Fruit fly (Drosophila melanogaster): Measurements from ENCODE around the gene CG2656.
A peak's percentile ranks its signal among the peaks of the same experiment; 100 is the strongest.

Gene CG2656

DNA sequence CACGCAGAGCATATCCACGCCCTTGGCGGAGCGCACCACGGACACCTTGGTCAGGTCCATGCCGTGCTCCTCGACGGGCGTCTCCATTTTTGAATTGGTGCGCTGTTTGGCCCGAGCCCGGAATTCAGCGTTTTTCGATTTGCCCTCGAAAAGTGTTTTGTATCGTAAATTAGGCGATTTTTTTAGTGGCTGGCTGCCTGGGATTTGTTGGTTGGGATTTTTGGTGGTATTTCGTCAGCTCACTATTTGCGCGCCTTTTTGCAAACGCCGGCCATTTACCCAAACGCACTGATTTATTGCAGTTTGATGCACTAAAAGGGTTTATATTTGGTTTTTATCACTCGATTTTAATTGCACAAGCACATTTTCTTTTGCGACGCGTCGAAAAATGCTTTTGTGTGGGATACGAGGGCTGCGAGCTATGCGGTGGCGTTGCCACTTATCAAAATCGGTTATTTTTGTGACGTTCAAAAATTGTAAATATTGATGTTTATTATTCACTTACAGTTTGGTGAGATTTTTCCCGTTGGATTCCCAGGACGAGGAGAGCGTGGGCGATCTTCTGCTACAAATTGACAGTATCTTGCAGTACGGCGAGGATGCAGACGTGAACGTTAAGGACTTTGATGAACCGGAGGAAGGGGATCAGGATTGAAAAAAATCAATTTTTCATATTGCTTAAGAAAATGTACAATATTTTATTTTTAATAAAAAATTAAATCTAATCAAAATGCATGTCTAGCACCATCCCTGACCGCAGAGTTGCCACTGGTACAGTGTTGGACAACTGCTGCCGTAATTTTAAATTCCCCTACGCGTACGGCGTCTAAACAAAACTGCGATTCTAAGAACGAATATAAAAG lies 6.3 kb downstream of the CG2656 start, which contains the start of the genes gfzf and Sas-4 (continued):
- no peak for TF ChIP-seq dan (GFP tag; IDR thresholded peaks at IDR 0.05)
- no peak for TF ChIP-seq salm (tag; optimal IDR thresholded peaks at IDR 0.05)
- TF ChIP-seq CG1529 (GFP tag; optimal IDR thresholded peaks at IDR 0.05), result no peak
- 0 out of 2 replicates have a peak, but pooled peaks have one; percentile 32 for TF ChIP-seq Dref (GFP tag; IDR thresholded peaks at IDR 0.05)
- peak; percentile 58 for TF ChIP-seq seq (GFP tag; IDR thresholded peaks at IDR 0.05)
- peak; percentile 23 for TF ChIP-seq CG8388 (GFP tag; optimal IDR thresholded peaks at IDR 0.05)
- no peak for TF ChIP-seq dati (GFP tag; IDR thresholded peaks at IDR 0.05)
- no peak; the same call in 1 of the 2 replicates for TF ChIP-seq E2f1 (GFP tag; IDR thresholded peaks at IDR 0.05)
- TF ChIP-seq Gsc (GFP tag; IDR thresholded peaks at IDR 0.05), result no peak; the same call in 1 of the 2 replicates
- no peak for TF ChIP-seq CG2199 (GFP tag; IDR thresholded peaks at IDR 0.05)
- no peak for TF ChIP-seq Stat92E (GFP tag; optimal IDR thresholded peaks at IDR 0.05)
- TF ChIP-seq pho (GFP tag; optimal IDR thresholded peaks at IDR 0.05), result peak; percentile 30
- no peak for TF ChIP-seq repo (GFP tag; optimal IDR thresholded peaks at IDR 0.05)
- no peak for TF ChIP-seq CG42726 (GFP tag; IDR thresholded peaks at IDR 0.05; ENCODE audit: partially characterized antibody)
- no peak for TF ChIP-seq D19A (tag; optimal IDR thresholded peaks at IDR 0.05)
- TF ChIP-seq CG12391 (tag; optimal IDR thresholded peaks at IDR 0.05), result peak; percentile 56
- peak; percentile 40 for TF ChIP-seq CG2875 (GFP tag; optimal IDR thresholded peaks at IDR 0.05)
- TF ChIP-seq CG31388 (GFP tag; optimal IDR thresholded peaks at IDR 0.05), result peak; percentile 44
- TF ChIP-seq Hmr (GFP tag; optimal IDR thresholded peaks at IDR 0.05), result no peak
- TF ChIP-seq insv (GFP tag; optimal IDR thresholded peaks at IDR 0.05), result peak in 1 of 2 experiments; percentile 18
- no peak for TF ChIP-seq h (optimal IDR thresholded peaks at IDR 0.05)
- TF ChIP-seq ttk (GFP tag; IDR thresholded peaks at IDR 0.05), result peak; percentile 48; the same call in 1 of the 2 replicates
- no peak for TF ChIP-seq CG34376 (GFP tag; optimal IDR thresholded peaks at IDR 0.05)
- TF ChIP-seq ERR (GFP tag; optimal IDR thresholded peaks at IDR 0.05), result no peak
- no peak for TF ChIP-seq CG1603 (tag; optimal IDR thresholded peaks at IDR 0.05)
- peak; percentile 63 for TF ChIP-seq CG12942 (GFP tag; optimal IDR thresholded peaks at IDR 0.05)
- peak; percentile 60 for TF ChIP-seq MBD-R2 (GFP tag; IDR thresholded peaks at IDR 0.05)
- peak; percentile 43 for TF ChIP-seq CG9797 (GFP tag; optimal IDR thresholded peaks at IDR 0.05)
- peak in 1 of 2 experiments; percentile 37 for TF ChIP-seq crp (GFP tag; optimal IDR thresholded peaks at IDR 0.05)
- no peak for TF ChIP-seq CG10565 (GFP tag; optimal IDR thresholded peaks at IDR 0.05)
- TF ChIP-seq pan (optimal IDR thresholded peaks at IDR 0.05), result no peak
- TF ChIP-seq pan (GFP tag; optimal IDR thresholded peaks at IDR 0.05 in 1 of 2, IDR thresholded peaks at IDR 0.05 in 1 of 2), result peak in 1 of 2 experiments; percentile 64
- TF ChIP-seq Dip2 (GFP tag; IDR thresholded peaks at IDR 0.05), result 0 out of 2 replicates have a peak, but pooled peaks have one; percentile 17
- TF ChIP-seq corto (GFP tag; optimal IDR thresholded peaks at IDR 0.05), result no peak
- peak; percentile 63 for TF ChIP-seq CG2712 (tag; optimal IDR thresholded peaks at IDR 0.05)
- TF ChIP-seq ase (GFP tag; IDR thresholded peaks at IDR 0.05), result no peak
- TF ChIP-seq CG5180 (GFP tag; optimal IDR thresholded peaks at IDR 0.05), result no peak
- no peak for TF ChIP-seq TFAM (GFP tag; optimal IDR thresholded peaks at IDR 0.05)
- no peak for TF ChIP-seq CG3065 (GFP tag; optimal IDR thresholded peaks at IDR 0.05)
- no peak for TF ChIP-seq CG12299 (tag; optimal IDR thresholded peaks at IDR 0.05)
- TF ChIP-seq Drgx (GFP tag; IDR thresholded peaks at IDR 0.05), result peak; percentile 53; the same call in 1 of the 2 replicates
- peak; percentile 47; the same call in 1 of the 2 replicates for TF ChIP-seq GATAe (GFP tag; conservative IDR thresholded peaks at IDR 0.05)
- no peak for TF ChIP-seq Deaf1 (tag; optimal IDR thresholded peaks at IDR 0.05)
- peak; percentile 31 for TF ChIP-seq CG17802 (tag; optimal IDR thresholded peaks at IDR 0.05)
- no peak for TF ChIP-seq Scr (GFP tag; IDR thresholded peaks at IDR 0.05; ENCODE audit: partially characterized antibody)
- no peak for TF ChIP-seq z (GFP tag; IDR thresholded peaks at IDR 0.05)
- TF ChIP-seq Rfx (GFP tag; IDR thresholded peaks at IDR 0.05), result peak; percentile 69
- no peak for TF ChIP-seq amos (GFP tag; IDR thresholded peaks at IDR 0.05; ENCODE audit: partially characterized antibody)
- peak; percentile 57 for TF ChIP-seq mam (GFP tag; optimal IDR thresholded peaks at IDR 0.05)
